Worm (Caenorhabditis elegans): ENCODE data around the gene oatr-1.

DNA sequence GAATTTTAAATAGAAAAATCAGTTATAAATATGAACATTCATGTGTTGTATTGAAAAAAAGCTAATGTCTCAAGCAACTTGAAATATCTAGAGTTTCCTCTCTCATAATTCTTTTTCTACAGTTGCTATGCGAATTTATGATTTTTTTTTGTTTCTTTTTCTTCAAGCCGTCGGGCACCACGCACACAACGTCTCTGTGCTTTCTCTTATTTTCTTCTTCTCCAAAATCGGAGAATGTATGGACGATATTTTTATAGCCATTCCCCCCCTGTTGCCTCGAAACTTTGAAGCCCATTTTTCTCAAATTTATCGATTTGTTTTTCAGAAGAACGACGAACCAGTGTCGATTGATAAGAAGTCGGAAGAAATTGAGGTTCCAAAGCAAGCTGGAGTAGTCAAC is 39.2 kb downstream of the oatr-1 start:
- no peak for TF ChIP-seq ztf-23 (GFP tag; IDR thresholded peaks at IDR 0.05)
- no peak for TF ChIP-seq cog-1 (tag; optimal IDR thresholded peaks at IDR 0.05)
- no peak for TF ChIP-seq flt-1 (GFP tag; IDR thresholded peaks at IDR 0.05)
- TF ChIP-seq ztf-29 (GFP tag; IDR thresholded peaks at IDR 0.05) = no peak
